Fruit fly (Drosophila melanogaster) whole organism, pupa: ENCODE measurements around the gene CG15756.

Experiments
- CG13204 ChIP-seq: fragments of 200-800 bp; sonication (Bioruptor generic); optimal IDR thresholded peaks from 2 replicates; lab custom pipeline; 2018; ENCODE audit warnings: missing biosample characterization, mild to moderate bottlenecking, missing genetic modification characterization, moderate library complexity
- CG4496 ChIP-seq: fragments of 200-800 bp; sonication (Bioruptor generic); IDR thresholded peaks from 3 replicates; pipeline ENCODE4 v1.3.6; 2022; ENCODE audit warnings: missing biosample characterization, missing genetic modification characterization
- CG8159 ChIP-seq: fragments of 200-800 bp; sonication (Bioruptor generic); optimal IDR thresholded peaks from 3 replicates; lab custom pipeline; 2018; ENCODE audit warnings: missing biosample characterization, mild to moderate bottlenecking, missing genetic modification characterization, moderate library complexity
- EcR ChIP-seq: fragments of 200-800 bp; sonication (Bioruptor generic); optimal IDR thresholded peaks from 3 replicates; lab custom pipeline; 2019; ENCODE audit warnings: missing biosample characterization, missing genetic modification characterization, mild to moderate bottlenecking, moderate library complexity, missing genetic modification reagents
- Ets98B ChIP-seq: fragments of 200-800 bp; sonication (Bioruptor generic); IDR thresholded peaks from 2 replicates; pipeline ENCODE4 v1.3.6; 2022; ENCODE audit warnings: missing biosample characterization, missing genetic modification characterization
- Snoo ChIP-seq: fragments of 200-800 bp; sonication (Bioruptor generic); optimal IDR thresholded peaks from 3 replicates; lab custom pipeline; 2017; ENCODE audit warnings: missing biosample characterization, mild to moderate bottlenecking, missing genetic modification characterization, inconsistent platforms
- gl ChIP-seq: fragments of 200-800 bp; sonication (Bioruptor generic); optimal IDR thresholded peaks from 2 replicates; lab custom pipeline; 2018; ENCODE audit warnings: missing biosample characterization, mild to moderate bottlenecking, missing genetic modification characterization

DNA sequence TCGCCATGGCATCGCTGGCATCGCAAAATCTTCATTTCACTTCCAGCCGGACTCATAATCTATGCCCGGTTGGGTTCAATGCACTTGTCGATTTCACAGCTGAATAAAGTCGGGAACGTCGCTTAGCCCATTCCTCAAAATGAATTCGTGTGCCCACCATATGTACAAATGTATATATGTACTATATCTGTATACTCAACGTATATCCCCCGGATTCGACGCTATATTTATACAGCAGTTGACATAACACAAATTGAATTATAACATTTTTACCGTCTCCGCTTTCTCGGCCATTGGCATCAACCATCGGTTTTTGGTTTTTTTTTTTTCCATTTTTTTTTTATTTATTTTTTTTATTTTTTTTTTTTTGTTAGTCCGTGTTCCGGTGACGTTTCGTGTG is 36.1 kb downstream of the CG15756 start:
- TF ChIP-seq CG13204 (GFP tag; lab: Kevin White, UChicago) (no peak), CG8159 (no peak), CG4496 (GFP tag; lab: Robert Waterston, UW) (no peak), gl (tag; lab: Kevin White, UChicago) (no peak), EcR (GFP tag; lab: Kevin White, UChicago) (peak; percentile 25), Ets98B (GFP tag; lab: Robert Waterston, UW) (no peak), Snoo (tag; lab: Kevin White, UChicago) (no peak)
